Worm (Caenorhabditis elegans): ENCODE results near the gene Y43F8B.19.

DNA sequence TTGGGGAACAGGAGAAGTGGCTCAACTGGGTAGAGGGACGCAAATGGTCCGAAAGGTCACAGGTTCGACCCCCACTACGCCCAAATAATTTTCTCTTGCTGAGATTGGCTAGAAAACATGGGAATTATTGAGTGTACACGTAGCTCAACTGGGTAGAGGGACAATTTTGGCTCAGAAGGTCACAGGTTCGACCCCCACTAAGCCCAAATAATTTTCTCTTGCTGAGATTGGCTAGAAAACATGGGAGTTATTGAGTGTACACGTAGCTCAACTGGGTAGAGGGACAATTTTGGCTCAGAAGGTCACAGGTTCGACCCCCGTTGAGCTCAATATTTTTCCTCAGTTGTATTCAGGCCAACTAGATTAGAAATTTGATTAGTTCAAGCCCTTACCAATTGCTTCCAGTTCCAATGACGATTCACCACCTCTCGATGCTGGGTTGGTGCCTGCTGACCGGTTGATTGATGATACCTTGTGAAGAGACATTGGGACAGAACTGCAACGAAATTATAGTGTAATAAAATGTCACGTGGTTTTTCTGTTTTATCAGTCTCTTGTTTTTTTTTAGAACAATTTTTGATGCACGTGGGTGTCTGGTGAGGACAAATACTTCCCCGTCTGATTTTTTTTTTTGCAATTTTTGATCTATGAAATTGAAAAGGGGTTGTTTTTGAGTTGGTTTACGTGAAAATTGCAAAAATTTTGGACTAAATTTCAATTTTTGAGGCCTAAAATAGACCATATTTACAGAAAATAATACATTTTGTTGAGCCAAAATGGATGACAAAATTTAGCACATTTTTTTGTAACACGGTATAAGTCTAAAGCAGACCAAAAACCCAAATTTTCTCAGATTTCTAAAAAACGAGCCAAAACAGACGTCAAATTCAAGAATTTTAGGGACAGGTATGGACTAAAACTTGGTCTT, 9.5 kb upstream of the Y43F8B.19 start:
- TF ChIP-seq ceh-24 (tag; optimal IDR thresholded peaks at IDR 0.05) (no peak), ama-1 (optimal IDR thresholded peaks at IDR 0.05) (no peak)

All from whole organism, late embryonic.